Worm (Caenorhabditis elegans): ENCODE data around the gene unc-7.
A peak's percentile ranks its signal among the peaks of the same experiment; 100 is the strongest.

unc-7 gene

DNA sequence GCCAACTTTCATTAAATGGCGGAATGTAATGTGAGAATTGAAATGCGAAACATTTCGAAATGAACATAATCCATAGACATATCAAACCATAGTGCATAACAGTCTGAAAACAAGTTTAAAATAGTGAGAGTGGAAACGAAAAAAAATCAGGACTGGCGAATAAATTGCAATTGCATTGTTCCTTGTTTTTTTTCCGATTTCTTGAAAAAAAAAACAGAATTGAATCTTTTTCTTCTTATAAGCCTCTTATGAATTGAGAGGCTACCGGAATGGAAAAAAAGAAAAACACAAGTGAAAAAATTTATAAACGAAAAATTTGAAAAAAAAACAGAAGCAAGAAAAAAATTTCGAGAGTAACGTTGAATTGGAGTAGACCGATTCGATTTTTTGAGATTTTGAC, 31.0 kb downstream of the unc-7 start, which contains the start of gene R07D5.2:
TSS of gene R07D5.2 (minus strand) at position 101 of the 400 bp plus-strand sequence.
- TF ChIP-seq mxl-3 (GFP tag; optimal IDR thresholded peaks at IDR 0.05) (no peak), Y48G9A.11 (GFP tag; IDR thresholded peaks at IDR 0.05) (no peak), F44E2.7 (GFP tag; IDR thresholded peaks at IDR 0.05) (no peak), R02D3.7 (tag; optimal IDR thresholded peaks at IDR 0.05) (no peak), saeg-2 (GFP tag; IDR thresholded peaks at IDR 0.05) (no peak), nhr-111 (GFP tag; optimal IDR thresholded peaks at IDR 0.05) (no peak), tra-1 (GFP tag; IDR thresholded peaks at IDR 0.05) (no peak), tag-97 (GFP tag; IDR thresholded peaks at IDR 0.05) (no peak)

ce11 chrX:15115748-15116147, 31.8 kb downstream of the unc-7 start:
- TF ChIP-seq unc-62 (GFP tag; optimal IDR thresholded peaks at IDR 0.05 in 1 of 2) = peak in 1 of 2 experiments; percentile 1
- no peak for TF ChIP-seq unc-62 (tag; optimal IDR thresholded peaks at IDR 0.05)
- TF ChIP-seq lin-15B (tag; optimal IDR thresholded peaks at IDR 0.05) = no peak
- no peak for TF ChIP-seq cey-2 (tag; optimal IDR thresholded peaks at IDR 0.05; ENCODE audit: borderline replicate concordance, insufficient read depth)
- no peak for TF ChIP-seq T20F7.1 (GFP tag; optimal IDR thresholded peaks at IDR 0.05)
- TF ChIP-seq jun-1 (tag; optimal IDR thresholded peaks at IDR 0.05) = no peak
- TF ChIP-seq madf-5 (GFP tag; IDR thresholded peaks at IDR 0.05) = no peak

DNA sequence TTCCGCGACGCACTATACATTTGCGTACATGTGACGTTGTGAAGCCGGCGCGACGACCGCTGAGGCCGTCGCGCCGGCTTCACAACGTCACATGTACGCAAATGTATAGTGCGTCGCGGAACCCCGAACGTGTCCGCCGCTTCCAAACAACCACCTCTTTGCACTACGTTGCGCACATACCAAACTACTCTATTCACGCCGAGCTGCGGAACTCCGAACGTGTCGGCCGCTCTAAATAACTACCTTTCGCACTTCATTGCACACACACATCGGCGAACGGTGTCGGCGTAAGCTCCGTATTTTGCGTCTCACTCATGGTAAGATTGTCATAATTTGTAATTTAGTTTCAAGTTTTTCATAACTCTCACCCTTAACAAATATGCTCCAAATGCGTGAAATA, 35.4 kb downstream of the unc-7 start:
- TF ChIP-seq daf-16 (GFP tag; optimal IDR thresholded peaks at IDR 0.05) (no peak), daf-16 (tag; optimal IDR thresholded peaks at IDR 0.05) (no peak), unc-62 (GFP tag; optimal IDR thresholded peaks at IDR 0.05 in 1 of 2) (peak in 1 of 2 experiments; percentile 88), unc-62 (tag; optimal IDR thresholded peaks at IDR 0.05) (no peak), hif-1 (tag; optimal IDR thresholded peaks at IDR 0.05) (no peak), F44E2.7 (GFP tag; IDR thresholded peaks at IDR 0.05) (no peak)

ce11 chrX:15107747-15108252, 39.7 kb downstream of the unc-7 start, which contains the start of gene mlt-9:
Gene mlt-9, minus strand, starts transcription at chrX:15107797.
- TF ChIP-seq T20F7.1 (GFP tag; optimal IDR thresholded peaks at IDR 0.05) = no peak
- TF ChIP-seq hlh-11 (tag; optimal IDR thresholded peaks at IDR 0.05) = peak; percentile 6
- no peak for TF ChIP-seq snpc-1.2 (GFP tag; IDR thresholded peaks at IDR 0.05)
- TF ChIP-seq R02D3.7 (tag; optimal IDR thresholded peaks at IDR 0.05) = no peak
- 0 out of 2 replicates have a peak, but pooled peaks have one; percentile 10 for TF ChIP-seq hmg-1.1 (GFP tag; IDR thresholded peaks at IDR 0.05)

ce11 chrX:15104963-15105493, 42.5 kb downstream of the unc-7 start:
- TF ChIP-seq nhr-11 (tag; optimal IDR thresholded peaks at IDR 0.05) = no peak
- no peak for TF ChIP-seq F26F4.8 (GFP tag; conservative IDR thresholded peaks at IDR 0.05)
- no peak for TF ChIP-seq pha-4 (GFP tag; IDR thresholded peaks at IDR 0.05)
- no peak for TF ChIP-seq pha-4 (tag; optimal IDR thresholded peaks at IDR 0.05)
- no peak for TF ChIP-seq unc-39 (tag; optimal IDR thresholded peaks at IDR 0.05)
- no peak for TF ChIP-seq lin-38 (GFP tag; IDR thresholded peaks at IDR 0.05)
- no peak for TF ChIP-seq tag-97 (GFP tag; IDR thresholded peaks at IDR 0.05)
- no peak for TF ChIP-seq rbr-2 (tag; optimal IDR thresholded peaks at IDR 0.05)
- no peak for TF ChIP-seq jun-1 (tag; optimal IDR thresholded peaks at IDR 0.05)
- TF ChIP-seq ctbp-1 (GFP tag; IDR thresholded peaks at IDR 0.05) = 0 out of 2 replicates have a peak, but pooled peaks have one; percentile 23
- no peak for TF ChIP-seq mep-1 (tag; optimal IDR thresholded peaks at IDR 0.05)
- TF ChIP-seq attf-4 (tag; optimal IDR thresholded peaks at IDR 0.05) = no peak
- no peak for TF ChIP-seq madf-9 (GFP tag; conservative IDR thresholded peaks at IDR 0.05)
- no peak for TF ChIP-seq ceh-82 (tag; optimal IDR thresholded peaks at IDR 0.05)
- TF ChIP-seq unc-130 (GFP tag; optimal IDR thresholded peaks at IDR 0.05) = no peak
- TF ChIP-seq T20F7.1 (GFP tag; optimal IDR thresholded peaks at IDR 0.05) = no peak
- no peak for TF ChIP-seq nhr-237 (tag; optimal IDR thresholded peaks at IDR 0.05)
- no peak for TF ChIP-seq ces-1 (GFP tag; optimal IDR thresholded peaks at IDR 0.05)
- TF ChIP-seq nhr-42 (GFP tag; IDR thresholded peaks at IDR 0.05) = no peak
- TF ChIP-seq ceh-28 (tag; optimal IDR thresholded peaks at IDR 0.05) = no peak
- no peak for TF ChIP-seq skn-1 (tag; optimal IDR thresholded peaks at IDR 0.05)
- no peak for TF ChIP-seq egl-43 (GFP tag; IDR thresholded peaks at IDR 0.05)
- peak; percentile 15 for TF ChIP-seq aha-1 (tag)
- no peak for TF ChIP-seq spr-3 (GFP tag; optimal IDR thresholded peaks at IDR 0.05)
- no peak for TF ChIP-seq Y75B8A.6 (GFP tag; IDR thresholded peaks at IDR 0.05)
- peak; percentile 68 for TF ChIP-seq nhr-28 (tag; optimal IDR thresholded peaks at IDR 0.05)
- no peak for TF ChIP-seq Y48G9A.11 (GFP tag; IDR thresholded peaks at IDR 0.05)

Data from whole organism, L4 larva.